Fruit fly (Drosophila melanogaster): ENCODE data around the gene CstF64.

dm6 chr3R:18694952-18695351 is 35.5 kb downstream of the CstF64 start, which contains the start of gene CG34282:
- TF ChIP-seq CG8478 (optimal IDR thresholded peaks at IDR 0.05) (no peak), CTCF (optimal IDR thresholded peaks at IDR 0.05) (no peak)
